Fruit fly (Drosophila melanogaster): Measurements from ENCODE around the gene CG3164.
A peak's percentile ranks its signal among the peaks of the same experiment; 100 is the strongest.

The CG3164 gene

dm6 chr2L:136747-137709 is 6.4 kb upstream of the CG3164 start (continued):
- TF ChIP-seq CG30403 (GFP tag; optimal IDR thresholded peaks at IDR 0.05) = no peak
- 0 out of 3 replicates have a peak, but pooled peaks have one; percentile 13 for TF ChIP-seq dysf (GFP tag; IDR thresholded peaks at IDR 0.05)
- no peak for TF ChIP-seq onecut (GFP tag; IDR thresholded peaks at IDR 0.05)
- TF ChIP-seq Bdp1 (GFP tag; optimal IDR thresholded peaks at IDR 0.05) = no peak
- no peak for TF ChIP-seq Hand (GFP tag; optimal IDR thresholded peaks at IDR 0.05)
- TF ChIP-seq CG31441 (GFP tag; IDR thresholded peaks at IDR 0.05) = no peak
- TF ChIP-seq prd (optimal IDR thresholded peaks at IDR 0.05) = no peak
- no peak for TF ChIP-seq prd (GFP tag; IDR thresholded peaks at IDR 0.05)
- TF ChIP-seq gce (GFP tag; IDR thresholded peaks at IDR 0.05) = 0 out of 3 replicates have a peak, but pooled peaks have one; percentile 26
- TF ChIP-seq CG7987 (GFP tag; optimal IDR thresholded peaks at IDR 0.05) = peak; percentile 79
- no peak for TF ChIP-seq E2f2 (GFP tag; IDR thresholded peaks at IDR 0.05)
- peak; percentile 82 for TF ChIP-seq mirr (GFP tag; optimal IDR thresholded peaks at IDR 0.05)
- TF ChIP-seq CG10267 (tag; optimal IDR thresholded peaks at IDR 0.05) = no peak
- TF ChIP-seq Hmr (GFP tag; optimal IDR thresholded peaks at IDR 0.05) = peak; percentile 28
- TF ChIP-seq so (GFP tag; IDR thresholded peaks at IDR 0.05) = 0 out of 3 replicates have a peak, but pooled peaks have one; percentile 58
- TF ChIP-seq insv (GFP tag; optimal IDR thresholded peaks at IDR 0.05) = no peak
- TF ChIP-seq CG34376 (GFP tag; optimal IDR thresholded peaks at IDR 0.05) = peak; percentile 74
- no peak for TF ChIP-seq CG7271 (tag; optimal IDR thresholded peaks at IDR 0.05)
- no peak for TF ChIP-seq CG10209 (GFP tag; optimal IDR thresholded peaks at IDR 0.05)
- no peak for TF ChIP-seq sd (tag; optimal IDR thresholded peaks at IDR 0.05)
- TF ChIP-seq nerfin-2 (GFP tag; IDR thresholded peaks at IDR 0.05; ENCODE audit: partially characterized antibody) = no peak
- no peak for TF ChIP-seq oc (tag; optimal IDR thresholded peaks at IDR 0.05)
- no peak for TF ChIP-seq CG18764 (GFP tag; optimal IDR thresholded peaks at IDR 0.05)
- no peak for TF ChIP-seq CG17385 (GFP tag; optimal IDR thresholded peaks at IDR 0.05)
- TF ChIP-seq tna (GFP tag; IDR thresholded peaks at IDR 0.05; ENCODE audit: partially characterized antibody) = 0 out of 2 replicates have a peak, but pooled peaks have one; percentile 14
- peak; percentile 18 for TF ChIP-seq CG10543 (GFP tag; optimal IDR thresholded peaks at IDR 0.05)
- 0 out of 2 replicates have a peak, but pooled peaks have one; percentile 9 for TF ChIP-seq CG1024 (GFP tag; IDR thresholded peaks at IDR 0.05)
- no peak for TF ChIP-seq Neu2 (GFP tag; optimal IDR thresholded peaks at IDR 0.05; ENCODE audit: borderline replicate concordance)
- TF ChIP-seq CG18599 (GFP tag; optimal IDR thresholded peaks at IDR 0.05) = peak; percentile 20
- no peak for TF ChIP-seq MTF-1 (GFP tag; optimal IDR thresholded peaks at IDR 0.05; ENCODE audit: borderline replicate concordance)
- no peak for TF ChIP-seq CG15269 (tag; optimal IDR thresholded peaks at IDR 0.05)

DNA sequence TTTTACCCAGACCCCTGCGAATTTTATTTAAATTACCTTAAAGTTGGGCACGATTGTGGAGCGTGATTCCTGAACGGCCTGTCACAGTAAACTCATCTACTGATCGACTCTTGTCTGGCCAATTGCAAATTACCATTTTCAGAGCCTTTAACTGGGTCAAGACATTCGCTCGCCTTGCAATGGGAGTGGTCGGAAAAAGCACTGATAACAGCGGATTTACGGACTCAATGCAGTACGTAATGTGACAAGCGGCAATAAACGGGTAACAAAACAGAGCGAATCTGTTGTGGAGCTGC is 5.5 kb upstream of the CG3164 start:
- TF ChIP-seq CHES-1-like (GFP tag; optimal IDR thresholded peaks at IDR 0.05) = no peak
- no peak for TF ChIP-seq CG17912 (GFP tag; optimal IDR thresholded peaks at IDR 0.05)
- TF ChIP-seq CG17361 (GFP tag; IDR thresholded peaks at IDR 0.05) = 0 out of 3 replicates have a peak, but pooled peaks have one; percentile 16
- no peak for TF ChIP-seq CG2889 (GFP tag; IDR thresholded peaks at IDR 0.05)
- no peak for TF ChIP-seq MBD-R2 (GFP tag; IDR thresholded peaks at IDR 0.05)
- no peak for TF ChIP-seq CG2875 (GFP tag; optimal IDR thresholded peaks at IDR 0.05)
- no peak for TF ChIP-seq prd (optimal IDR thresholded peaks at IDR 0.05)
- no peak for TF ChIP-seq prd (GFP tag; IDR thresholded peaks at IDR 0.05)
- TF ChIP-seq CG8290 (GFP tag; optimal IDR thresholded peaks at IDR 0.05) = no peak
- peak in 1 of 2 experiments; percentile 24 for TF ChIP-seq CG8290 (tag; optimal IDR thresholded peaks at IDR 0.05)
- no peak for TF ChIP-seq CG32767 (GFP tag; IDR thresholded peaks at IDR 0.05)
- TF ChIP-seq ci (GFP tag; IDR thresholded peaks at IDR 0.05) = 0 out of 3 replicates have a peak, but pooled peaks have one; percentile 29
- TF ChIP-seq her (GFP tag; optimal IDR thresholded peaks at IDR 0.05) = no peak
- TF ChIP-seq Awh (GFP tag; IDR thresholded peaks at IDR 0.05) = no peak
- no peak for TF ChIP-seq Lpt (GFP tag; optimal IDR thresholded peaks at IDR 0.05)

Data from whole organism, embryonic.